Fruit fly (Drosophila melanogaster) S2 (cell line): ENCODE measurements around the gene CheB93a.

Source experiments
- CG8478 ChIP-seq: fragments of >200 bp; optimal IDR thresholded peaks from 2 replicates; lab custom pipeline; 2018
- CTCF ChIP-seq, 2 experiments: fragments of >200 bp; optimal IDR thresholded peaks; 2 replicates each; lab custom pipeline; 2018

DNA sequence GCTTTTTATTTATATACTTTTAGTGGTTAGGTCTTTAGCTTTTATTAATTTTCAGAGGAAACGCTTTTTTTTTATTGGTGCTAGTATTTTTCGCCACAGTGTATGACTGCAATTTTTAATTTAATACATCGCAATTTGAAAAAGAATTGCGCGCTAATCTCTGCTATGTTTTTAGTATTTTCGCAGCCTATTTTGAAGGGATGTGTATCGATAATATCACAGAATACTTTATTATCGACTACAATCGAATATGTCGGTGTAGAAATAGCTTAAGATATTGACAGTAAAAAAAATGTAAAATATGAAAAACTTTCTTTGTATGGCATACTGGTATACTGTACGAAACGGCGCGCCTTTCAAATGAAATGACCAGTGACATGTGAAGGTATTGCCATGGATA, 537 bp upstream of the CheB93a start:
- no peak for TF ChIP-seq CG8478 (lab: Kevin White, UChicago)
- TF ChIP-seq CTCF (optimal IDR thresholded peaks at IDR 0.05; lab: Kevin White, UChicago), result peak; percentile 29 to 43
